1 fruit fly cellular context compared by ENCODE assay signal in the genomic region with DNA sequence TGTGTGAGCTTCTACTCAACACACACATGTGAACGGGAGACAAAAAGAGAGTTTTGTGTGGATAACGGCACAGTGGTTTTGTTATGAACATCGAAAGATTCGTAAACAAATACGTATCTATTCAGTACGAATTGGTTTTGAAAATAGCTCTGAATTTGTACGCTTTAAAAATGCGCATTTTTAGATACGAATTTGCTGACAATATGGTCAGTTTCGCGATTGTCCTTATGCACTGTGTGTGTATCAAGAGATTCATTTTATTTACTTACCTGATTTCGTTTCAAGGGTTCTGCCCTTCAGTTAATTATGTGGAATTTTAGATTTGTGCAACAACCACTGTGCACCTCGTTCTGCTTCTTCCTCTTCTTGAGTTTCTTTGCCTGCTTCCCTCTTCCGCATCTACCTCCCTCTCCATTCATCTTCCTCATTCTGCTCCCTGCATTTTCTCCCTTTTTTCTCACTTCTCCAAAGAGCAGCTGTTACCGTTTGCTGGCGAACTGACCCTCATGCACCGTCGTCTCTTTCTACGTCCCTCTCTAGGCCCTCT.
A peak's percentile ranks its signal among the peaks of the same experiment; 100 is the strongest.
TF ChIP-seq lines count a peak whose summit lies in the region.

No protein-coding gene starts in this region.

TF ChIP-seq in whole organism, embryonic, 481 proteins besides CTCF, POLR2A, EP300 and RAD21 (continued from another document and continues in another):
- no peak for TF ChIP-seq B-H1 (GFP tag; IDR thresholded peaks at IDR 0.05; lab: Robert Waterston, UW)
- TF ChIP-seq dati (GFP tag; IDR thresholded peaks at IDR 0.05; lab: Robert Waterston, UW) = no peak
- no peak for TF ChIP-seq wdn (GFP tag; IDR thresholded peaks at IDR 0.05; lab: Robert Waterston, UW)
- TF ChIP-seq Ets97D (GFP tag; optimal IDR thresholded peaks at IDR 0.05; lab: Kevin White, UChicago) = peak; percentile 11
- peak; percentile 43 for TF ChIP-seq H2.0 (GFP tag; IDR thresholded peaks at IDR 0.05; lab: Robert Waterston, UW)
- peak; percentile 50 for TF ChIP-seq ind (GFP tag; optimal IDR thresholded peaks at IDR 0.05; lab: Kevin White, UChicago)
- peak in 1 of 2 experiments; percentile 97 for TF ChIP-seq eve (GFP tag; optimal IDR thresholded peaks at IDR 0.05; lab: Kevin White, UChicago)
- TF ChIP-seq unpg (GFP tag; optimal IDR thresholded peaks at IDR 0.05; lab: Kevin White, UChicago) = peak; percentile 69
- TF ChIP-seq Ptx1 (GFP tag; IDR thresholded peaks at IDR 0.05; lab: Robert Waterston, UW) = peak; percentile 57
- peak; percentile 67 for TF ChIP-seq croc (GFP tag; conservative IDR thresholded peaks at IDR 0.05; lab: Robert Waterston, UW)
- TF ChIP-seq gt (GFP tag; IDR thresholded peaks at IDR 0.05; lab: Robert Waterston, UW) = no peak
- 0 out of 3 replicates have a peak, but pooled peaks have one; percentile 11 for TF ChIP-seq Aef1 (GFP tag; IDR thresholded peaks at IDR 0.05; lab: Robert Waterston, UW)
- peak; percentile 50 for TF ChIP-seq CG3163 (GFP tag; optimal IDR thresholded peaks at IDR 0.05; lab: Kevin White, UChicago)
- TF ChIP-seq CG15011 (GFP tag; optimal IDR thresholded peaks at IDR 0.05; lab: Kevin White, UChicago) = peak; percentile 21
- TF ChIP-seq CG12769 (tag; optimal IDR thresholded peaks at IDR 0.05; lab: Kevin White, UChicago) = peak; percentile 55
- TF ChIP-seq CG17361 (GFP tag; IDR thresholded peaks at IDR 0.05; lab: Robert Waterston, UW) = peak; percentile 90
- TF ChIP-seq Hr78 (GFP tag; optimal IDR thresholded peaks at IDR 0.05; lab: Kevin White, UChicago) = peak in 1 of 2 experiments; percentile 52
- 0 out of 3 replicates have a peak, but pooled peaks have one; percentile 48 for TF ChIP-seq CG11695 (GFP tag; IDR thresholded peaks at IDR 0.05; lab: Robert Waterston, UW)
- peak; percentile 48 for TF ChIP-seq Abd-B (GFP tag; optimal IDR thresholded peaks at IDR 0.05; lab: Kevin White, UChicago)
- TF ChIP-seq CG4360 (GFP tag; IDR thresholded peaks at IDR 0.05; lab: Robert Waterston, UW) = no peak
- no peak for TF ChIP-seq H15 (GFP tag; IDR thresholded peaks at IDR 0.05; lab: Robert Waterston, UW)
- no peak for TF ChIP-seq Nf-YA (GFP tag; IDR thresholded peaks at IDR 0.05; lab: Robert Waterston, UW)
- TF ChIP-seq CG15479 (GFP tag; optimal IDR thresholded peaks at IDR 0.05; lab: Kevin White, UChicago) = peak; percentile 63
- no peak for TF ChIP-seq CG18011 (GFP tag; optimal IDR thresholded peaks at IDR 0.05; lab: Kevin White, UChicago)
- peak; percentile 73 for TF ChIP-seq CG16863 (GFP tag; optimal IDR thresholded peaks at IDR 0.05; lab: Kevin White, UChicago)
- TF ChIP-seq schlank (tag; optimal IDR thresholded peaks at IDR 0.05; lab: Kevin White, UChicago) = no peak
- TF ChIP-seq luna (GFP tag; optimal IDR thresholded peaks at IDR 0.05; lab: Kevin White, UChicago) = no peak
- peak; percentile 47 for TF ChIP-seq CG17186 (GFP tag; optimal IDR thresholded peaks at IDR 0.05; lab: Kevin White, UChicago)
- TF ChIP-seq CG1647 (GFP tag; optimal IDR thresholded peaks at IDR 0.05; lab: Kevin White, UChicago) = peak; percentile 27
- no peak for TF ChIP-seq CG14050 (GFP tag; IDR thresholded peaks at IDR 0.05; lab: Robert Waterston, UW)
- TF ChIP-seq CG2712 (tag; optimal IDR thresholded peaks at IDR 0.05; lab: Kevin White, UChicago) = peak; percentile 88
- TF ChIP-seq tin (GFP tag; optimal IDR thresholded peaks at IDR 0.05; lab: Kevin White, UChicago) = peak; percentile 76
- no peak for TF ChIP-seq CG7963 (GFP tag; IDR thresholded peaks at IDR 0.05; lab: Robert Waterston, UW; ENCODE audit: partially characterized antibody)
- peak; percentile 39 for TF ChIP-seq CG9876 (GFP tag; optimal IDR thresholded peaks at IDR 0.05; lab: Kevin White, UChicago)
- TF ChIP-seq Hey (tag; optimal IDR thresholded peaks at IDR 0.05; lab: Kevin White, UChicago) = no peak
- TF ChIP-seq CG12219 (GFP tag; optimal IDR thresholded peaks at IDR 0.05; lab: Kevin White, UChicago) = peak; percentile 73
- peak; percentile 61 for TF ChIP-seq CG12942 (GFP tag; optimal IDR thresholded peaks at IDR 0.05; lab: Kevin White, UChicago)
- TF ChIP-seq cato (GFP tag; optimal IDR thresholded peaks at IDR 0.05; lab: Kevin White, UChicago; ENCODE audit: borderline replicate concordance) = peak; percentile 66
- TF ChIP-seq hth (optimal IDR thresholded peaks at IDR 0.05; lab: Kevin White, UChicago) = no peak
- peak; percentile 56 for TF ChIP-seq HLH3B (GFP tag; IDR thresholded peaks at IDR 0.05; lab: Robert Waterston, UW)
- peak; percentile 79 for TF ChIP-seq CG16815 (GFP tag; optimal IDR thresholded peaks at IDR 0.05; lab: Kevin White, UChicago)
- no peak for TF ChIP-seq CG16779 (GFP tag; IDR thresholded peaks at IDR 0.05; lab: Robert Waterston, UW)
- no peak for TF ChIP-seq Taf1 (GFP tag; IDR thresholded peaks at IDR 0.05; lab: Robert Waterston, UW)
- TF ChIP-seq CG1024 (GFP tag; IDR thresholded peaks at IDR 0.05; lab: Robert Waterston, UW) = no peak
- peak; percentile 81 for TF ChIP-seq Blimp-1 (GFP tag; optimal IDR thresholded peaks at IDR 0.05; lab: Kevin White, UChicago)
- peak; percentile 57 for TF ChIP-seq CG7786 (GFP tag; optimal IDR thresholded peaks at IDR 0.05; lab: Kevin White, UChicago)
- no peak for TF ChIP-seq gsb (GFP tag; IDR thresholded peaks at IDR 0.05; lab: Robert Waterston, UW)
- TF ChIP-seq Ada2b (GFP tag; IDR thresholded peaks at IDR 0.05; lab: Robert Waterston, UW) = no peak
- TF ChIP-seq org-1 (GFP tag; optimal IDR thresholded peaks at IDR 0.05; lab: Kevin White, UChicago) = peak; percentile 69
- TF ChIP-seq gfzf (GFP tag; optimal IDR thresholded peaks at IDR 0.05; lab: Kevin White, UChicago) = no peak
- TF ChIP-seq Sry-δ (GFP tag; optimal IDR thresholded peaks at IDR 0.05; lab: Kevin White, UChicago) = peak; percentile 4
- no peak for TF ChIP-seq da (GFP tag; optimal IDR thresholded peaks at IDR 0.05; lab: Kevin White, UChicago)
- TF ChIP-seq Mad (GFP tag; optimal IDR thresholded peaks at IDR 0.05; lab: Kevin White, UChicago) = peak; percentile 30
- TF ChIP-seq CG32772 (GFP tag; IDR thresholded peaks at IDR 0.05; lab: Robert Waterston, UW) = peak; percentile 72
- TF ChIP-seq CG3838 (GFP tag; optimal IDR thresholded peaks at IDR 0.05; lab: Kevin White, UChicago) = no peak
- peak; percentile 90 for TF ChIP-seq CG18262 (tag; optimal IDR thresholded peaks at IDR 0.05; lab: Kevin White, UChicago)
- peak; percentile 80 for TF ChIP-seq CG12391 (tag; optimal IDR thresholded peaks at IDR 0.05; lab: Kevin White, UChicago)
- TF ChIP-seq CG5953 (GFP tag; IDR thresholded peaks at IDR 0.05; lab: Robert Waterston, UW) = no peak
- peak; percentile 76 for TF ChIP-seq Side (GFP tag; optimal IDR thresholded peaks at IDR 0.05; lab: Kevin White, UChicago)
- peak; percentile 56 for TF ChIP-seq CG18764 (GFP tag; optimal IDR thresholded peaks at IDR 0.05; lab: Kevin White, UChicago)
- peak; percentile 58 for TF ChIP-seq Nf-YB (GFP tag; optimal IDR thresholded peaks at IDR 0.05; lab: Kevin White, UChicago)
- TF ChIP-seq aop (GFP tag; IDR thresholded peaks at IDR 0.05; lab: Robert Waterston, UW) = no peak
- no peak for TF ChIP-seq CG34224 (GFP tag; IDR thresholded peaks at IDR 0.05; lab: Robert Waterston, UW; ENCODE audit: partially characterized antibody)
- peak; percentile 67 for TF ChIP-seq CHES-1-like (GFP tag; optimal IDR thresholded peaks at IDR 0.05; lab: Kevin White, UChicago)
- TF ChIP-seq pros (GFP tag; optimal IDR thresholded peaks at IDR 0.05; lab: Kevin White, UChicago) = peak; percentile 82
- no peak for TF ChIP-seq Sin3A (optimal IDR thresholded peaks at IDR 0.05; lab: Kevin White, UChicago)
- peak; percentile 80 for TF ChIP-seq CG2875 (GFP tag; optimal IDR thresholded peaks at IDR 0.05; lab: Kevin White, UChicago)
- peak; percentile 73 for TF ChIP-seq kni (GFP tag; optimal IDR thresholded peaks at IDR 0.05; lab: Kevin White, UChicago)
- TF ChIP-seq Sox102F (GFP tag; optimal IDR thresholded peaks at IDR 0.05; lab: Kevin White, UChicago) = peak; percentile 73
- no peak for TF ChIP-seq CG34376 (GFP tag; optimal IDR thresholded peaks at IDR 0.05; lab: Kevin White, UChicago)
- no peak for TF ChIP-seq Nf-YC (tag; optimal IDR thresholded peaks at IDR 0.05; lab: Kevin White, UChicago)
- TF ChIP-seq CG11247 (GFP tag; IDR thresholded peaks at IDR 0.05; lab: Robert Waterston, UW) = no peak
- TF ChIP-seq CG10431 (GFP tag; optimal IDR thresholded peaks at IDR 0.05; lab: Kevin White, UChicago) = peak; percentile 51
- peak; percentile 75 for TF ChIP-seq CG10209 (GFP tag; optimal IDR thresholded peaks at IDR 0.05; lab: Kevin White, UChicago)
- TF ChIP-seq CG15601 (tag; optimal IDR thresholded peaks at IDR 0.05; lab: Kevin White, UChicago) = peak; percentile 84
- TF ChIP-seq Rx (GFP tag; IDR thresholded peaks at IDR 0.05; lab: Robert Waterston, UW) = peak; percentile 27; the same call in 1 of the 2 replicates
- no peak for TF ChIP-seq CG32532 (GFP tag; IDR thresholded peaks at IDR 0.05; lab: Robert Waterston, UW)
- TF ChIP-seq CG11398 (GFP tag; optimal IDR thresholded peaks at IDR 0.05; lab: Kevin White, UChicago) = peak; percentile 34
- TF ChIP-seq CG15269 (tag; optimal IDR thresholded peaks at IDR 0.05; lab: Kevin White, UChicago) = peak; percentile 36
- peak; percentile 13; the same call in 1 of the 2 replicates for TF ChIP-seq ro (GFP tag; IDR thresholded peaks at IDR 0.05; lab: Robert Waterston, UW)
- no peak for TF ChIP-seq CG13296 (GFP tag; optimal IDR thresholded peaks at IDR 0.05; lab: Kevin White, UChicago)
- TF ChIP-seq Max (GFP tag; optimal IDR thresholded peaks at IDR 0.05; lab: Kevin White, UChicago) = peak; percentile 52
- TF ChIP-seq Oaz (GFP tag; IDR thresholded peaks at IDR 0.05; lab: Robert Waterston, UW) = no peak
- TF ChIP-seq Ssrp (tag; optimal IDR thresholded peaks at IDR 0.05; lab: Kevin White, UChicago) = peak; percentile 84
- TF ChIP-seq nom (GFP tag; optimal IDR thresholded peaks at IDR 0.05; lab: Kevin White, UChicago) = peak; percentile 89
- TF ChIP-seq Doc2 (GFP tag; IDR thresholded peaks at IDR 0.05; lab: Robert Waterston, UW) = no peak
- peak; percentile 62 for TF ChIP-seq CG8089 (GFP tag; optimal IDR thresholded peaks at IDR 0.05; lab: Kevin White, UChicago)
- no peak for TF ChIP-seq vnd (GFP tag; IDR thresholded peaks at IDR 0.05; lab: Robert Waterston, UW; ENCODE audit: partially characterized antibody)
- TF ChIP-seq CG14710 (tag; optimal IDR thresholded peaks at IDR 0.05; lab: Kevin White, UChicago) = peak; percentile 87
- TF ChIP-seq Vsx1 (GFP tag; optimal IDR thresholded peaks at IDR 0.05; lab: Kevin White, UChicago) = peak; percentile 36
- peak; percentile 56 for TF ChIP-seq bcd (GFP tag; optimal IDR thresholded peaks at IDR 0.05; lab: Kevin White, UChicago)
- peak; percentile 87 for TF ChIP-seq nmo (GFP tag; optimal IDR thresholded peaks at IDR 0.05; lab: Kevin White, UChicago)
- peak; percentile 74 for TF ChIP-seq grau (tag; optimal IDR thresholded peaks at IDR 0.05; lab: Kevin White, UChicago)
- TF ChIP-seq CG13894 (tag; optimal IDR thresholded peaks at IDR 0.05; lab: Kevin White, UChicago) = no peak
- TF ChIP-seq HLHmδ (GFP tag; optimal IDR thresholded peaks at IDR 0.05; lab: Kevin White, UChicago) = no peak
- TF ChIP-seq jigr1 (GFP tag; IDR thresholded peaks at IDR 0.05; lab: Robert Waterston, UW) = 0 out of 3 replicates have a peak, but pooled peaks have one; percentile 20
- TF ChIP-seq D19B (GFP tag; optimal IDR thresholded peaks at IDR 0.05; lab: Kevin White, UChicago) = no peak
- peak; percentile 26 for TF ChIP-seq CG5180 (GFP tag; optimal IDR thresholded peaks at IDR 0.05; lab: Kevin White, UChicago)
- no peak for TF ChIP-seq BtbVII (GFP tag; optimal IDR thresholded peaks at IDR 0.05; lab: Kevin White, UChicago)
- TF ChIP-seq btn (GFP tag; optimal IDR thresholded peaks at IDR 0.05; lab: Kevin White, UChicago) = peak; percentile 53
- no peak for TF ChIP-seq HmgD (GFP tag; optimal IDR thresholded peaks at IDR 0.05; lab: Kevin White, UChicago)
- TF ChIP-seq ara (GFP tag; IDR thresholded peaks at IDR 0.05; lab: Robert Waterston, UW) = peak; percentile 74
- peak; percentile 52 for TF ChIP-seq bab2 (GFP tag; optimal IDR thresholded peaks at IDR 0.05; lab: Kevin White, UChicago)
- TF ChIP-seq zfh2 (GFP tag; optimal IDR thresholded peaks at IDR 0.05; lab: Kevin White, UChicago) = no peak
- peak; percentile 67 for TF ChIP-seq Camta (GFP tag; optimal IDR thresholded peaks at IDR 0.05; lab: Kevin White, UChicago)
- TF ChIP-seq gem (tag; optimal IDR thresholded peaks at IDR 0.05; lab: Kevin White, UChicago) = peak; percentile 85
- peak; percentile 52 for TF ChIP-seq Usf (GFP tag; optimal IDR thresholded peaks at IDR 0.05; lab: Kevin White, UChicago)
- TF ChIP-seq CG17912 (GFP tag; optimal IDR thresholded peaks at IDR 0.05; lab: Kevin White, UChicago) = no peak
- peak; percentile 30 for TF ChIP-seq disco-r (GFP tag; optimal IDR thresholded peaks at IDR 0.05; lab: Kevin White, UChicago)
- TF ChIP-seq Neu2 (GFP tag; optimal IDR thresholded peaks at IDR 0.05; lab: Kevin White, UChicago; ENCODE audit: borderline replicate concordance) = peak; percentile 17
- peak; percentile 89 for TF ChIP-seq CG4282 (GFP tag; optimal IDR thresholded peaks at IDR 0.05; lab: Kevin White, UChicago)
- TF ChIP-seq Dp (GFP tag; optimal IDR thresholded peaks at IDR 0.05; lab: Kevin White, UChicago) = no peak
- no peak for TF ChIP-seq CG4328 (GFP tag; optimal IDR thresholded peaks at IDR 0.05; lab: Kevin White, UChicago)
- no peak for TF ChIP-seq tll (GFP tag; optimal IDR thresholded peaks at IDR 0.05; lab: Kevin White, UChicago)
- TF ChIP-seq D19A (tag; optimal IDR thresholded peaks at IDR 0.05; lab: Kevin White, UChicago) = peak; percentile 73
- TF ChIP-seq shn (GFP tag; optimal IDR thresholded peaks at IDR 0.05; lab: Kevin White, UChicago) = peak; percentile 78
- no peak for TF ChIP-seq danr (GFP tag; IDR thresholded peaks at IDR 0.05; lab: Robert Waterston, UW)
- peak; percentile 19 for TF ChIP-seq Sry-β (GFP tag; optimal IDR thresholded peaks at IDR 0.05; lab: Kevin White, UChicago)
- no peak for TF ChIP-seq cad (GFP tag; optimal IDR thresholded peaks at IDR 0.05; lab: Kevin White, UChicago)
- TF ChIP-seq ATbp (GFP tag; optimal IDR thresholded peaks at IDR 0.05; lab: Kevin White, UChicago) = peak; percentile 81
- peak; percentile 63 for TF ChIP-seq CG8944 (GFP tag; optimal IDR thresholded peaks at IDR 0.05; lab: Kevin White, UChicago)
- peak; percentile 31; the same call in 1 of the 2 replicates for TF ChIP-seq klu (GFP tag; IDR thresholded peaks at IDR 0.05; lab: Robert Waterston, UW)
- peak; percentile 64 to 88 for TF ChIP-seq chif (GFP tag; optimal IDR thresholded peaks at IDR 0.05; lab: Kevin White, UChicago)
- TF ChIP-seq sc (optimal IDR thresholded peaks at IDR 0.05; lab: Kevin White, UChicago) = no peak
- TF ChIP-seq sc (GFP tag; optimal IDR thresholded peaks at IDR 0.05; lab: Kevin White, UChicago) = peak; percentile 70
- peak; percentile 53 for TF ChIP-seq CG17568 (GFP tag; optimal IDR thresholded peaks at IDR 0.05; lab: Kevin White, UChicago)
